Worm (Caenorhabditis elegans) whole organism, L4 larva: ENCODE results near the gene EGAP1.5.

Source experiments
- D1046.2 ChIP-seq: fragments of 200-800 bp; sonication (Bioruptor generic); IDR thresholded peaks from 2 replicates; pipeline ENCODE4 v1.3.6; 2022; ENCODE audit warnings: missing genetic modification characterization, missing compliant biosample characterization
- F37D6.2 ChIP-seq: sonication (generic microtip); optimal IDR thresholded peaks from 2 replicates; lab custom pipeline; 2016; ENCODE audit warnings: mild to moderate bottlenecking, missing genetic modification characterization, missing compliant biosample characterization
- F44E2.7 ChIP-seq: fragments of 200-800 bp; sonication (Bioruptor generic); IDR thresholded peaks from 2 replicates; pipeline ENCODE4 v2.1.2; 2022; ENCODE audit warnings: missing genetic modification characterization, missing compliant biosample characterization
- R02D3.7 ChIP-seq: fragments of 150-350 bp; sonication (generic microtip); optimal IDR thresholded peaks from 3 replicates; lab custom pipeline; 2014; ENCODE audit warnings: missing biosample characterization, missing genetic modification characterization
- T26A8.4 ChIP-seq: fragments of 200-800 bp; sonication (Bioruptor generic); IDR thresholded peaks from 2 replicates; pipeline ENCODE4 v1.3.6; 2022; ENCODE audit warnings: missing genetic modification characterization, missing compliant biosample characterization
- Y105C5A.15 ChIP-seq: fragments of 200-800 bp; sonication (Bioruptor generic); IDR thresholded peaks from 2 replicates; pipeline ENCODE4 v1.3.6; 2022; ENCODE audit warnings: missing genetic modification characterization, missing compliant biosample characterization
- Y75B8A.6 ChIP-seq: fragments of 200-800 bp; sonication (Bioruptor generic); IDR thresholded peaks from 2 replicates; pipeline ENCODE4 v1.3.6; 2022; ENCODE audit warnings: missing genetic modification reagents, missing genetic modification characterization, missing compliant biosample characterization
- ZK337.2 ChIP-seq: fragments of 200-800 bp; sonication (Bioruptor generic); IDR thresholded peaks from 2 replicates; pipeline ENCODE4 v1.3.6; 2022; ENCODE audit warnings: missing genetic modification reagents, missing genetic modification characterization, missing compliant biosample characterization
- ZK546.5 ChIP-seq, 2 experiments: sonication (generic microtip); optimal IDR thresholded peaks; 2 replicates each; lab custom pipeline; 2017; ENCODE audit warnings: missing biosample characterization in 2 of 2, missing genetic modification characterization in 2 of 2
- aha-1 ChIP-seq: fragments of 150-350 bp; peaks from one replicate; lab custom pipeline; 2014; ENCODE audit warnings: missing biosample characterization, missing genetic modification characterization
- aly-2 ChIP-seq: sonication (generic microtip); optimal IDR thresholded peaks from 2 replicates; lab custom pipeline; 2018; ENCODE audit warnings: missing biosample characterization, missing genetic modification characterization
- arid-1 ChIP-seq: fragments of 200-800 bp; sonication (Bioruptor generic); conservative IDR thresholded peaks from 2 replicates; pipeline ENCODE4 v1.3.6; 2022; ENCODE audit warnings: missing genetic modification reagents, missing genetic modification characterization, missing compliant biosample characterization
- ceh-20 ChIP-seq: fragments of 200-800 bp; sonication (Bioruptor generic); IDR thresholded peaks from 2 replicates; pipeline ENCODE4 v1.3.6; 2022; ENCODE audit warnings: missing genetic modification reagents, missing genetic modification characterization, missing compliant biosample characterization
- ceh-28 ChIP-seq: fragments of 150-350 bp; optimal IDR thresholded peaks from 2 replicates; lab custom pipeline; 2014; ENCODE audit warnings: missing biosample characterization, missing genetic modification reagents, missing genetic modification characterization
- ceh-44 ChIP-seq: fragments of 200-800 bp; sonication (Bioruptor generic); IDR thresholded peaks from 2 replicates; pipeline ENCODE4 v1.3.6; 2022; ENCODE audit warnings: missing genetic modification reagents, missing genetic modification characterization, missing compliant biosample characterization
- ceh-82 ChIP-seq: sonication (generic microtip); optimal IDR thresholded peaks from 2 replicates; lab custom pipeline; 2017; ENCODE audit warnings: missing biosample characterization, missing genetic modification characterization
- daf-16 ChIP-seq, 3 experiments: sonication (generic microtip); optimal IDR thresholded peaks; 2 replicates each; lab custom pipeline; 2016 to 2017; ENCODE audit warnings: missing genetic modification characterization in 3 of 3, missing genetic modification reagents in 3 of 3, mild to moderate bottlenecking in 2 of 3, missing compliant biosample characterization in 2 of 3, missing biosample characterization in 1 of 3, moderate library complexity in 1 of 3
- daf-19 ChIP-seq: fragments of 200-800 bp; sonication (Bioruptor generic); conservative IDR thresholded peaks from 2 replicates; pipeline ENCODE4 v1.3.6; 2022; ENCODE audit warnings: missing genetic modification characterization, missing compliant biosample characterization
- dmd-6 ChIP-seq: fragments of 200-800 bp; sonication (Bioruptor generic); IDR thresholded peaks from 2 replicates; pipeline ENCODE4 v1.3.6; 2022; ENCODE audit warnings: missing genetic modification reagents, missing genetic modification characterization, missing compliant biosample characterization
- dmd-9 ChIP-seq: fragments of 200-800 bp; sonication (Bioruptor generic); IDR thresholded peaks from 2 replicates; pipeline ENCODE4 v1.3.6; 2022; ENCODE audit warnings: missing genetic modification reagents, missing genetic modification characterization, missing compliant biosample characterization
- dpl-1 ChIP-seq: fragments of 150-350 bp; optimal IDR thresholded peaks from 2 replicates; lab custom pipeline; 2014; ENCODE audit warnings: missing biosample characterization, missing genetic modification reagents, missing genetic modification characterization
- egl-43 ChIP-seq: fragments of 200-800 bp; sonication (Bioruptor generic); IDR thresholded peaks from 2 replicates; pipeline ENCODE4 v1.3.6; 2022; ENCODE audit warnings: missing genetic modification reagents, missing genetic modification characterization, missing compliant biosample characterization
- fkh-10 ChIP-seq: fragments of 150-350 bp; optimal IDR thresholded peaks from 2 replicates; lab custom pipeline; 2014; ENCODE audit warnings: missing biosample characterization, missing genetic modification reagents, missing genetic modification characterization
- hlh-30 ChIP-seq: sonication (generic microtip); optimal IDR thresholded peaks from 2 replicates; lab custom pipeline; 2017; ENCODE audit warnings: antibody characterized with exemption, mild to moderate bottlenecking, missing genetic modification characterization, missing compliant biosample characterization; ENCODE audit not compliant: insufficient read depth
- jun-1 ChIP-seq: fragments of 150-350 bp; optimal IDR thresholded peaks from 2 replicates; lab custom pipeline; 2014; ENCODE audit warnings: missing biosample characterization, missing genetic modification reagents, missing genetic modification characterization
- lin-13 ChIP-seq: fragments of 150-350 bp; optimal IDR thresholded peaks from 2 replicates; lab custom pipeline; 2014; ENCODE audit warnings: missing biosample characterization, missing genetic modification reagents, missing genetic modification characterization
- lsy-2 ChIP-seq, 2 experiments: fragments of 150-350 bp in 1 of 2; sonication (generic microtip) in 1 of 2; optimal IDR thresholded peaks; 2 replicates each; lab custom pipeline; 2014 to 2017; ENCODE audit warnings: missing biosample characterization in 2 of 2, missing genetic modification characterization in 2 of 2
- mep-1 ChIP-seq: fragments of 150-350 bp; sonication (generic microtip); optimal IDR thresholded peaks from 3 replicates; lab custom pipeline; 2014; ENCODE audit warnings: missing biosample characterization, missing genetic modification characterization
- nhr-11 ChIP-seq: fragments of 150-350 bp; optimal IDR thresholded peaks from 2 replicates; lab custom pipeline; 2014; ENCODE audit warnings: missing biosample characterization, missing genetic modification characterization
- nhr-237 ChIP-seq: sonication (generic microtip); optimal IDR thresholded peaks from 2 replicates; lab custom pipeline; 2017; ENCODE audit warnings: missing biosample characterization, missing genetic modification characterization
- nhr-41 ChIP-seq: fragments of 200-800 bp; sonication (Bioruptor generic); IDR thresholded peaks from 2 replicates; pipeline ENCODE4 v1.3.6; 2022; ENCODE audit warnings: missing genetic modification reagents, missing genetic modification characterization, missing compliant biosample characterization
- nhr-48 ChIP-seq: sonication (generic microtip); optimal IDR thresholded peaks from 2 replicates; lab custom pipeline; 2016; ENCODE audit warnings: mild to moderate bottlenecking, missing genetic modification characterization, missing compliant biosample characterization
- nhr-6 ChIP-seq: fragments of 150-350 bp; optimal IDR thresholded peaks from 2 replicates; lab custom pipeline; 2014; ENCODE audit warnings: missing biosample characterization, missing genetic modification characterization
- nhr-77 ChIP-seq: fragments of 150-350 bp; optimal IDR thresholded peaks from 2 replicates; lab custom pipeline; 2014; ENCODE audit warnings: missing biosample characterization, missing genetic modification characterization
- pha-4 ChIP-seq, 2 experiments: fragments of 150-350 bp in 1 of 2; fragments of 200-800 bp in 1 of 2; sonication (Bioruptor generic) in 1 of 2; IDR thresholded peaks in 1 of 2; optimal IDR thresholded peaks in 1 of 2; 2 replicates each; pipeline versions ENCODE4 v1.3.6 to Lab custom; 2014 to 2022; ENCODE audit warnings: missing genetic modification characterization in 2 of 2, missing genetic modification reagents in 2 of 2, missing biosample characterization in 1 of 2, missing compliant biosample characterization in 1 of 2
- php-3 ChIP-seq: fragments of 200-800 bp; sonication (Bioruptor generic); IDR thresholded peaks from 2 replicates; pipeline ENCODE4 v1.3.6; 2022; ENCODE audit warnings: missing genetic modification reagents, missing genetic modification characterization, missing compliant biosample characterization
- pqm-1 ChIP-seq: sonication (generic microtip); optimal IDR thresholded peaks from 2 replicates; lab custom pipeline; 2017; ENCODE audit warnings: missing biosample characterization, missing genetic modification characterization
- rbr-2 ChIP-seq: sonication (generic microtip); optimal IDR thresholded peaks from 2 replicates; lab custom pipeline; 2016; ENCODE audit warnings: missing genotype, missing genetic modification characterization, missing compliant biosample characterization
- sdz-12 ChIP-seq: fragments of 200-800 bp; sonication (Bioruptor generic); optimal IDR thresholded peaks from 2 replicates; lab custom pipeline; 2018; ENCODE audit warnings: mild to moderate bottlenecking, missing genetic modification characterization, missing compliant biosample characterization
- snpc-4 ChIP-seq: fragments of 150-350 bp; optimal IDR thresholded peaks from 2 replicates; lab custom pipeline; 2014; ENCODE audit warnings: missing biosample characterization, missing genetic modification characterization
- tag-97 ChIP-seq: fragments of 200-800 bp; sonication (Bioruptor generic); IDR thresholded peaks from 2 replicates; pipeline ENCODE4 v1.3.6; 2022; ENCODE audit warnings: missing genetic modification characterization, missing compliant biosample characterization
- unc-39 ChIP-seq: sonication (generic microtip); optimal IDR thresholded peaks from 2 replicates; lab custom pipeline; 2017; ENCODE audit warnings: missing biosample characterization, missing genetic modification characterization
- zag-1 ChIP-seq: fragments of 150-350 bp; optimal IDR thresholded peaks from 2 replicates; lab custom pipeline; 2014; ENCODE audit warnings: missing biosample characterization, missing genetic modification characterization
- zip-2 ChIP-seq: fragments of 150-350 bp; optimal IDR thresholded peaks from 2 replicates; lab custom pipeline; 2014; ENCODE audit warnings: missing biosample characterization, missing genetic modification characterization
- ztf-7 ChIP-seq: fragments of 150-350 bp; optimal IDR thresholded peaks from 2 replicates; lab custom pipeline; 2014; ENCODE audit warnings: missing biosample characterization, missing genetic modification characterization

EGAP1.5 gene

DNA sequence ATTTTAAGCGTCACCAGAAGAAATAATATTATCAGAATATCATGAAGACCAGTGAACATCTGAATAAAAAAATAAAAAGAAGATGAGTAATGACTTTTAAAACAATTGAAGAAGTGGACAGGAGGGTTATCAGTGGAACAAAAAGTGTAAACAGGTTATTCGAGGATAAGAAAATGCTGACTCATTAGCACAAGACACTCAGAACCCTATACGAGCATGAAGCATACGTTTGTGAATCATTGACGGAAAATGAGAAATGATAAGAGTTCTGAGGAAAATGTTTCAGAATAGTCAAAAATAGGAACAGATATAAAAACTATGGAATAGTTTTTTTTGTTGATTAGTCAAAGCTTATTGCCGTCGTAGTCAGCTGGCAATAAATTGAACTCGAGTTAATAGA is 1.3 kb downstream of the EGAP1.5 start, which contains the start of gene zmp-1:
zmp-1 (minus strand) TSS at position 101 of the 400 bp plus-strand sequence.
- TF ChIP-seq ZK546.5 (tag; optimal IDR thresholded peaks at IDR 0.05; lab: Kevin White, UChicago) = no peak
- no peak for TF ChIP-seq php-3 (GFP tag; lab: Robert Waterston, UW)
- TF ChIP-seq aly-2 (tag; lab: Kevin White, UChicago) = no peak
- TF ChIP-seq daf-16 (GFP tag; optimal IDR thresholded peaks at IDR 0.05; lab: Kevin White, UChicago) = no peak
- TF ChIP-seq daf-16 (tag; optimal IDR thresholded peaks at IDR 0.05; lab: Kevin White, UChicago) = peak; percentile 67
- TF ChIP-seq nhr-41 (GFP tag; lab: Robert Waterston, UW) = no peak
- TF ChIP-seq dmd-9 = no peak
- no peak for TF ChIP-seq ztf-7

DNA sequence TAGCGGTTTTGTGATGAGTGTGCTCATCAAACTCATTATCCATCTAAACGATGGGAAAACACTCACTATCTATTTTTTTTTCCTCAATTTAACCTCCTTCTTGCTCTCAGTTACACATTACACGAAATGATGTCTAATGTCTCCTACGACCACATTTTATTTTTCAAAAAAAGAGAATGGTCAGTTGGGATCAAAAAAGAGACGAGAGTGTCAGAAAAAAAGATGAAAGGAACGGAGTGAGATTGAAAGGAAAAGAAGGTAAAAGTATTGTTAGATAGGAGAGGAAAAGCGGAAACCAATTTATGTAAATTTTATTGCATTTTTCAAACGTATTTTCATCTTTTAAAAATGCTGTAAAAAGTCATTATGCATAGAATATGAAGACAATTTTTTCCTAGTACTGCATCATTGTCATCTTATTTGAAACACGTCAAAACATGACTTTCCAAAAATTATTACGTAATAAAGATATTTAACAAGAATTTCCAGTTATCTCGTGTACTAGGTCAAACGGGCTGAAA is 2.7 kb downstream of the EGAP1.5 start:
- no peak for TF ChIP-seq nhr-6 (tag; lab: Kevin White, UChicago)
- TF ChIP-seq fkh-10 (GFP tag; lab: Kevin White, UChicago) = peak; percentile 59
- TF ChIP-seq dpl-1 (GFP tag; lab: Kevin White, UChicago) = no peak
- no peak for TF ChIP-seq jun-1 (tag; lab: Kevin White, UChicago)
- TF ChIP-seq nhr-237 (tag; lab: Kevin White, UChicago) = no peak
- no peak for TF ChIP-seq rbr-2 (tag; lab: Kevin White, UChicago)
- no peak for TF ChIP-seq ceh-20 (GFP tag; lab: Robert Waterston, UW)
- no peak for TF ChIP-seq ceh-44 (GFP tag; lab: Robert Waterston, UW)
- TF ChIP-seq snpc-4 = no peak

DNA sequence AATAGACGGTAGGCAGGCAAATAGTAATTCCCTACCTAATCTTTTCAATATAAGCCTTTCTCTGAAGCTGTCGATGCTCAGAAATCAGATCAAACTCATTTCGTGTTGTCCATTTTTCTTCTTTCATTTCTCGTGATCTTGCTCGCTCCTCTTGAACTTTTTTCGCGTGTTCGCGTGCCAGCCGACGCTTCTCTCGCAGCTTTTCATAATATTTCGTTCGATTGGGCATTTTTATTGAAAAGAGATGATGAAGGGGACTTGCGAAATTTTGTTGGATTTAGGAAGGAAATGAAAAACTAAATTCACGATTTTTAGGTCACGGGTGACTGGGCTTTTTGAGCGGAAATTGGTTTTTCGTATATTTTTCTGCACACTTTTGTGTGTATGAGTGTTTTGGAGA is 5.5 kb downstream of the EGAP1.5 start, which contains the start of gene EGAP1.1:
EGAP1.1 (minus strand) TSS at position 229 of the 400 bp plus-strand sequence.
- TF ChIP-seq sdz-12 (no peak), lin-13 (GFP tag; lab: Kevin White, UChicago) (no peak), fkh-10 (GFP tag; lab: Kevin White, UChicago) (no peak), R02D3.7 (no peak), lsy-2 (tag; optimal IDR thresholded peaks at IDR 0.05; lab: Kevin White, UChicago) (no peak), aha-1 (tag; lab: Kevin White, UChicago) (peak; percentile 70), zag-1 (tag; lab: Kevin White, UChicago) (no peak), aly-2 (tag; lab: Kevin White, UChicago) (no peak), F44E2.7 (GFP tag; lab: Robert Waterston, UW) (no peak), hlh-30 (tag; lab: Kevin White, UChicago) (peak; percentile 74)

DNA sequence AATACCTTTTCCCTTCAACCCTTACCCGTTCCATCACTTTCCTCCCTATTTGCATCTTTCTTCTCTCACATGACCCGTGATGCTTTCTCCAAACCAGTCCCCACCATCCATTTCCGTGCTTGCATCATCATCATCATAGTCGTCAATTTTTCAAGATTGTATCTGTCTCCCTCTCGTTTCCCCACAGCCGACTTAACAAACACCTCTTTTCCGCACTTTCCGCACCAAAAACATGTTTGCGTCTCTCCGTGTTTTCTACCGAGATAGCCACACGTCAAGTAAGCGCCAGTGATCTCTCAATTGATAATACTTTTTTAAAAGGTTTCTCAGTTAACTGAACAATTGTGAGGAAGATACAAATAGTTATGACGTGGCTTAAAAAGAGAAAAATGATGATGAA is 6.5 kb downstream of the EGAP1.5 start:
- no peak for TF ChIP-seq unc-39 (tag; lab: Kevin White, UChicago)
- peak; percentile 9; the same call in 1 of the 2 replicates for TF ChIP-seq arid-1
- no peak for TF ChIP-seq pha-4 (GFP tag; IDR thresholded peaks at IDR 0.05; lab: Robert Waterston, UW)
- no peak for TF ChIP-seq pha-4 (tag; optimal IDR thresholded peaks at IDR 0.05; lab: Kevin White, UChicago)
- peak; percentile 67; the same call in 1 of the 2 replicates for TF ChIP-seq T26A8.4 (GFP tag; lab: Robert Waterston, UW)
- TF ChIP-seq hlh-30 (tag; lab: Kevin White, UChicago) = peak; percentile 93
- TF ChIP-seq ceh-82 = no peak
- TF ChIP-seq tag-97 = no peak
- peak; percentile 70 for TF ChIP-seq aha-1 (tag; lab: Kevin White, UChicago)
- TF ChIP-seq Y75B8A.6 (GFP tag; lab: Robert Waterston, UW) = no peak
- peak; percentile 14 for TF ChIP-seq zip-2 (tag; lab: Kevin White, UChicago)
- no peak for TF ChIP-seq daf-19 (GFP tag; lab: Robert Waterston, UW)
- TF ChIP-seq pqm-1 = no peak
- no peak for TF ChIP-seq zag-1 (tag; lab: Kevin White, UChicago)
- peak; percentile 35 to 72 for TF ChIP-seq lsy-2 (tag; optimal IDR thresholded peaks at IDR 0.05; lab: Kevin White, UChicago)
- no peak for TF ChIP-seq egl-43 (GFP tag; lab: Robert Waterston, UW)
- peak; percentile 85 for TF ChIP-seq mep-1 (tag; lab: Kevin White, UChicago)
- peak; percentile 46; the same call in 1 of the 2 replicates for TF ChIP-seq dmd-6 (GFP tag; lab: Robert Waterston, UW)
- TF ChIP-seq nhr-77 (tag; lab: Kevin White, UChicago) = peak; percentile 12
- peak; percentile 64 for TF ChIP-seq nhr-11 (tag; lab: Kevin White, UChicago)
- TF ChIP-seq ceh-28 = peak; percentile 0
- no peak for TF ChIP-seq F37D6.2 (tag; lab: Kevin White, UChicago)
- TF ChIP-seq nhr-48 = peak; percentile 84
- TF ChIP-seq ZK337.2 (GFP tag; lab: Robert Waterston, UW) = no peak
- peak; percentile 34 for TF ChIP-seq nhr-6 (tag; lab: Kevin White, UChicago)
- TF ChIP-seq Y105C5A.15 (GFP tag; lab: Robert Waterston, UW) = no peak
- no peak for TF ChIP-seq snpc-4
- no peak for TF ChIP-seq nhr-237 (tag; lab: Kevin White, UChicago)
- no peak for TF ChIP-seq D1046.2
